Worm (Caenorhabditis elegans): ENCODE results near the gene rsp-7.

rsp-7 gene

ce11 chrII:10658576-10659256 is at the start of gene rsp-7, which contains the start of gene snu-13 (continued):
- TF ChIP-seq snu-23 (GFP tag; optimal IDR thresholded peaks at IDR 0.05), result peak; percentile 78
- TF ChIP-seq mdl-1 (tag; optimal IDR thresholded peaks at IDR 0.05), result peak in 1 of 2 experiments; percentile 44
- TF ChIP-seq pax-3 (tag; optimal IDR thresholded peaks at IDR 0.05), result no peak
- peak; percentile 37 for TF ChIP-seq aly-2 (tag; optimal IDR thresholded peaks at IDR 0.05)
- peak; percentile 62 for TF ChIP-seq rnt-1 (tag; optimal IDR thresholded peaks at IDR 0.05)
- TF ChIP-seq ztf-4 (tag; optimal IDR thresholded peaks at IDR 0.05), result no peak
- peak in 2 of 6 experiments; percentile 58 to 91 for TF ChIP-seq elt-3 (tag; optimal IDR thresholded peaks at IDR 0.05)
- TF ChIP-seq efl-1 (optimal IDR thresholded peaks at IDR 0.05), result peak; percentile 82 to 83
- TF ChIP-seq efl-1 (GFP tag; optimal IDR thresholded peaks at IDR 0.05 in 1 of 2), result peak; percentile 74 to 96
- TF ChIP-seq nhr-237 (tag; optimal IDR thresholded peaks at IDR 0.05), result peak; percentile 7
- TF ChIP-seq lsy-2 (tag; optimal IDR thresholded peaks at IDR 0.05), result peak; percentile 84 to 89
- TF ChIP-seq irx-1 (tag; optimal IDR thresholded peaks at IDR 0.05), result peak; percentile 5
- peak; percentile 57 for TF ChIP-seq nhr-90 (tag; optimal IDR thresholded peaks at IDR 0.05; ENCODE audit: poor library complexity)
- peak; percentile 37 for TF ChIP-seq fkh-8 (tag; optimal IDR thresholded peaks at IDR 0.05)
- TF ChIP-seq nhr-19 (GFP tag; conservative IDR thresholded peaks at IDR 0.05), result peak; percentile 64
- TF ChIP-seq pag-3 (tag; optimal IDR thresholded peaks at IDR 0.05; ENCODE audit: borderline replicate concordance, insufficient read depth), result peak; percentile 84
- TF ChIP-seq hlh-4 (tag; optimal IDR thresholded peaks at IDR 0.05), result no peak
- TF ChIP-seq egl-13 (tag; optimal IDR thresholded peaks at IDR 0.05), result peak; percentile 13
- TF ChIP-seq fos-1 (tag; optimal IDR thresholded peaks at IDR 0.05), result no peak
- no peak for TF ChIP-seq sox-4 (tag; optimal IDR thresholded peaks at IDR 0.05)
- no peak for TF ChIP-seq ceh-63 (GFP tag; optimal IDR thresholded peaks at IDR 0.05)
- TF ChIP-seq nhr-28 (tag; optimal IDR thresholded peaks at IDR 0.05), result no peak
- TF ChIP-seq isw-1 (GFP tag; IDR thresholded peaks at IDR 0.05), result peak; percentile 16
- TF ChIP-seq swsn-7 (tag; optimal IDR thresholded peaks at IDR 0.05), result peak; percentile 68
- TF ChIP-seq nhr-85 (tag), result peak; percentile 82
- peak; percentile 68 for TF ChIP-seq blmp-1 (tag; optimal IDR thresholded peaks at IDR 0.05)
- TF ChIP-seq unc-86 (tag; optimal IDR thresholded peaks at IDR 0.05), result peak; percentile 23

DNA sequence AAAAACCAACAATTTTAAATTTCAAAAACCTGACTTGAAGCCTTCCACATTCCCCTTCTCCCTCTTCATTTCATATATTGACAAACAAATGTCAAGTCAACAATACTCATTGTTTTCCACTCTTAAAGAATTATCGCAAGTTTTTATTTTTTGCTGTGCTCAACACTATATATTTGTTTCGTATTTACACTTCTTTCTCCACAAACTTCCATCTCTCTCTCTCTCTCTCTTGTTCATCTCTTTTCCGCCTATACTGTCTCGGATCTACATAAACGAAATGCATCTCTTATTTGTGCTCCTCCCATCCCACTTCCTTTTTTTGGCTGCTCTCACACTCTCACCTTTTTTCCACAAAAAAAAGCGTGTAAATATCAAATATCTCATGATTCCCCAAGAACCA is 46.3 kb upstream of the rsp-7 start, which contains the start of gene C14A4.12:
TSS of gene C14A4.12 (plus strand) at position 301 of the 400 bp plus-strand sequence.
- TF ChIP-seq fkh-4 (tag; optimal IDR thresholded peaks at IDR 0.05; ENCODE audit: borderline replicate concordance) (no peak), nhr-28 (tag; optimal IDR thresholded peaks at IDR 0.05) (no peak), C16A3.4 (tag; optimal IDR thresholded peaks at IDR 0.05) (no peak), tbx-2 (tag; optimal IDR thresholded peaks at IDR 0.05) (no peak), nhr-84 (tag; optimal IDR thresholded peaks at IDR 0.05) (no peak), sptf-1 (tag; optimal IDR thresholded peaks at IDR 0.05) (no peak), ztf-11 (tag; optimal IDR thresholded peaks at IDR 0.05) (no peak), dsc-1 (tag; optimal IDR thresholded peaks at IDR 0.05) (no peak), ceh-88 (GFP tag; IDR thresholded peaks at IDR 0.05) (no peak), ceh-90 (tag; optimal IDR thresholded peaks at IDR 0.05) (no peak), lsy-2 (tag; optimal IDR thresholded peaks at IDR 0.05) (no peak), fkh-8 (tag; optimal IDR thresholded peaks at IDR 0.05) (no peak), sox-4 (tag; optimal IDR thresholded peaks at IDR 0.05) (no peak)

DNA sequence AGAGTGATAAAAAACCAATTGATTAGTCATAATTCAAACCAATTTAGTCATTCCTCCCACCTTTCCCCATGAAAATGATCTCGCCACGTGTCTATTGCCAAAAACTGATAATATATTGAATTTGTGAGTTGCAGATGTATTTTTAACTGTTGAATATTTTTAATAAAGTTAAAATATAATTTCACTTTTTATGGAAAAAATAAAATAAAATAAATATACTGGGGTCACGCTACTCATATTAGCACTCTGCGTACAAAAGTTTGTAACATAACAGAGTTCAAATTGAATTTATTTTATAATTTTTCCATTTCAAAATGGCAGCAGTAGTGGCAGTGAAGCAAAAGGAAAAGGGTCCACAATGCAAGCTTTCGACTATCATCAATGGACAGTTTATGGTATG is 40.8 kb upstream of the rsp-7 start, which contains the start of gene C14A4.13:
TSS of gene C14A4.13 (plus strand) at position 301 of the 400 bp plus-strand sequence.
- TF ChIP-seq unc-30 (tag; optimal IDR thresholded peaks at IDR 0.05) (no peak), zip-4 (GFP tag; optimal IDR thresholded peaks at IDR 0.05) (no peak), Y116A8C.19 (tag; optimal IDR thresholded peaks at IDR 0.05; ENCODE audit: borderline replicate concordance) (no peak), C16A3.4 (tag; optimal IDR thresholded peaks at IDR 0.05) (no peak), mep-1 (tag; optimal IDR thresholded peaks at IDR 0.05) (no peak), elt-3 (tag; optimal IDR thresholded peaks at IDR 0.05) (no peak), ama-1 (optimal IDR thresholded peaks at IDR 0.05) (no peak), pax-3 (tag; optimal IDR thresholded peaks at IDR 0.05) (no peak), nhr-47 (tag; optimal IDR thresholded peaks at IDR 0.05) (no peak), sptf-1 (tag; optimal IDR thresholded peaks at IDR 0.05) (no peak), fkh-8 (tag; optimal IDR thresholded peaks at IDR 0.05) (no peak), hpl-2 (GFP tag; optimal IDR thresholded peaks at IDR 0.05) (no peak), ceh-8 (GFP tag; optimal IDR thresholded peaks at IDR 0.05) (no peak), ets-5 (GFP tag; IDR thresholded peaks at IDR 0.05) (no peak), F16B12.6 (tag; optimal IDR thresholded peaks at IDR 0.05) (no peak), dsc-1 (tag; optimal IDR thresholded peaks at IDR 0.05) (no peak), pqm-1 (tag; optimal IDR thresholded peaks at IDR 0.05) (no peak)

All from whole organism, L1 larva.